Worm (Caenorhabditis elegans) whole organism, young adult: ENCODE measurements around the gene srx-62.

ENCODE experiments used
- ama-1 ChIP-seq, 3 experiments: fragments of 150-350 bp in 1 of 3; sonication (generic microtip) in 2 of 3; optimal IDR thresholded peaks; 2 replicates each; lab custom pipeline; 2014 to 2018; ENCODE audit warnings: missing biosample characterization in 2 of 3, missing genetic modification characterization in 2 of 3, missing genetic modification reagents in 2 of 3
- dox-1 ChIP-seq: fragments of 200-800 bp; sonication (Bioruptor generic); IDR thresholded peaks from 2 replicates; pipeline ENCODE4 v1.3.6; 2022; ENCODE audit warnings: missing genetic modification reagents, missing genetic modification characterization, missing compliant biosample characterization
- hlh-26 ChIP-seq: fragments of 200-800 bp; sonication (Bioruptor generic); conservative IDR thresholded peaks from 2 replicates; pipeline ENCODE4 v1.3.6; 2022; ENCODE audit warnings: missing genetic modification reagents, missing genetic modification characterization, missing compliant biosample characterization
- hmg-1.2 ChIP-seq: fragments of 200-800 bp; sonication (Bioruptor generic); IDR thresholded peaks from 2 replicates; pipeline ENCODE4 v1.3.6; 2022; ENCODE audit warnings: missing genetic modification reagents, missing genetic modification characterization, missing compliant biosample characterization
- mel-28 ChIP-seq: sonication (generic microtip); optimal IDR thresholded peaks from 2 replicates; lab custom pipeline; 2016; ENCODE audit warnings: borderline replicate concordance, mild to moderate bottlenecking, missing genetic modification characterization, missing compliant biosample characterization
- mes-4 ChIP-seq: sonication (generic microtip); optimal IDR thresholded peaks from 2 replicates; lab custom pipeline; 2016; ENCODE audit warnings: missing genotype, missing genetic modification characterization, missing compliant biosample characterization
- zim-3 ChIP-seq: sonication (generic microtip); optimal IDR thresholded peaks from 2 replicates; lab custom pipeline; 2017; ENCODE audit warnings: mild to moderate bottlenecking, missing genetic modification characterization, moderate library complexity, missing compliant biosample characterization

ce11 chrV:3961235-3961634 lies 34.5 kb downstream of the srx-62 start, which contains the start of gene cyp-34A6:
- TF ChIP-seq zim-3 (tag; lab: Kevin White, UChicago) (no peak), mes-4 (tag; lab: Kevin White, UChicago) (no peak), ama-1 (optimal IDR thresholded peaks at IDR 0.05; lab: Kevin White, UChicago) (no peak), ama-1 (GFP tag; optimal IDR thresholded peaks at IDR 0.05; lab: Kevin White, UChicago) (no peak), hlh-26 (GFP tag; lab: Robert Waterston, UW) (no peak), dox-1 (GFP tag; lab: Robert Waterston, UW) (no peak), hmg-1.2 (GFP tag; lab: Robert Waterston, UW) (no peak), mel-28 (tag; lab: Kevin White, UChicago) (no peak)
